Worm (Caenorhabditis elegans) whole organism, L3 larva: ENCODE results near the gene aos-1.

ENCODE experiments used
- R02D3.7 ChIP-seq: fragments of 150-350 bp; optimal IDR thresholded peaks from 2 replicates; lab custom pipeline; 2014; ENCODE audit warnings: missing biosample characterization, missing genetic modification characterization
- aly-2 ChIP-seq: fragments of 150-350 bp; optimal IDR thresholded peaks from 2 replicates; lab custom pipeline; 2014; ENCODE audit warnings: missing biosample characterization, missing genetic modification characterization
- ama-1 ChIP-seq: fragments of 150-350 bp; optimal IDR thresholded peaks from 2 replicates; lab custom pipeline; 2018
- ceh-16 ChIP-seq: sonication (generic microtip); optimal IDR thresholded peaks from 2 replicates; lab custom pipeline; 2017; ENCODE audit warnings: missing biosample characterization, missing genetic modification characterization
- ceh-28 ChIP-seq: fragments of 150-350 bp; optimal IDR thresholded peaks from 2 replicates; lab custom pipeline; 2014; ENCODE audit warnings: missing biosample characterization, missing genetic modification reagents, missing genetic modification characterization
- ceh-9 ChIP-seq: sonication (generic microtip); optimal IDR thresholded peaks from 2 replicates; lab custom pipeline; 2018; ENCODE audit warnings: missing biosample characterization, missing genetic modification characterization
- daf-12 ChIP-seq: fragments of 150-350 bp; optimal IDR thresholded peaks from 2 replicates; lab custom pipeline; 2014; ENCODE audit warnings: missing biosample characterization, missing genetic modification reagents, missing genetic modification characterization
- egl-27 ChIP-seq: sonication (generic microtip); optimal IDR thresholded peaks from 4 replicates; lab custom pipeline; 2017; ENCODE audit warnings: missing biosample characterization, missing genetic modification reagents, missing genetic modification characterization
- egl-5 ChIP-seq: fragments of 150-350 bp; optimal IDR thresholded peaks from 2 replicates; lab custom pipeline; 2017; ENCODE audit warnings: missing biosample characterization, missing genetic modification reagents, missing genetic modification characterization, inconsistent platforms
- elt-1 ChIP-seq: fragments of 150-350 bp; optimal IDR thresholded peaks from 2 replicates; lab custom pipeline; 2014; ENCODE audit warnings: missing biosample characterization, missing genetic modification characterization
- elt-2 ChIP-seq: sonication (generic microtip); optimal IDR thresholded peaks from 2 replicates; lab custom pipeline; 2016; ENCODE audit warnings: missing genetic modification reagents, mild to moderate bottlenecking, missing genetic modification characterization, missing compliant biosample characterization
- eor-1 ChIP-seq, 2 experiments: fragments of 150-350 bp; optimal IDR thresholded peaks; 2 replicates each; lab custom pipeline; 2014 to 2018; ENCODE audit warnings: missing biosample characterization in 2 of 2, missing genetic modification characterization in 2 of 2
- fkh-2 ChIP-seq: fragments of 150-350 bp; optimal IDR thresholded peaks from 2 replicates; lab custom pipeline; 2014; ENCODE audit warnings: missing biosample characterization, missing genetic modification reagents, missing genetic modification characterization
- fos-1 ChIP-seq: fragments of 150-350 bp; optimal IDR thresholded peaks from 2 replicates; lab custom pipeline; 2014; ENCODE audit warnings: missing biosample characterization, missing genetic modification characterization
- hmg-11 ChIP-seq: sonication (generic microtip); optimal IDR thresholded peaks from 2 replicates; lab custom pipeline; 2016; ENCODE audit warnings: missing genetic modification characterization, missing compliant biosample characterization
- jun-1 ChIP-seq: fragments of 150-350 bp; optimal IDR thresholded peaks from 2 replicates; lab custom pipeline; 2014; ENCODE audit warnings: missing biosample characterization, missing genetic modification reagents, missing genetic modification characterization
- lin-15B ChIP-seq: fragments of 150-350 bp; optimal IDR thresholded peaks from 2 replicates; lab custom pipeline; 2014; ENCODE audit warnings: missing biosample characterization, missing genetic modification characterization
- mdl-1 ChIP-seq: fragments of 150-350 bp; optimal IDR thresholded peaks from 2 replicates; lab custom pipeline; 2014; ENCODE audit warnings: missing biosample characterization, missing genetic modification characterization
- nfya-1 ChIP-seq: sonication (generic microtip); optimal IDR thresholded peaks from 2 replicates; lab custom pipeline; 2017; ENCODE audit warnings: missing genetic modification characterization, mild to moderate bottlenecking, missing compliant biosample characterization, antibody characterized with exemption, moderate library complexity; ENCODE audit not compliant: insufficient read depth
- nhr-11 ChIP-seq: fragments of 150-350 bp; optimal IDR thresholded peaks from 2 replicates; lab custom pipeline; 2014; ENCODE audit warnings: missing biosample characterization, missing genetic modification characterization
- nhr-12 ChIP-seq: fragments of 150-350 bp; optimal IDR thresholded peaks from 2 replicates; lab custom pipeline; 2014; ENCODE audit warnings: missing biosample characterization, missing genetic modification characterization
- nhr-23 ChIP-seq: fragments of 150-350 bp; optimal IDR thresholded peaks from 2 replicates; lab custom pipeline; 2014; ENCODE audit warnings: missing biosample characterization, missing genetic modification reagents, missing genetic modification characterization
- nhr-237 ChIP-seq: fragments of 150-350 bp; optimal IDR thresholded peaks from 2 replicates; lab custom pipeline; 2014; ENCODE audit warnings: missing biosample characterization, missing genetic modification characterization
- nhr-25 ChIP-seq: sonication (generic microtip); optimal IDR thresholded peaks from 2 replicates; lab custom pipeline; 2017; ENCODE audit warnings: missing biosample characterization, missing genetic modification characterization
- nhr-76 ChIP-seq: fragments of 150-350 bp; sonication (generic microtip); optimal IDR thresholded peaks from 5 replicates; lab custom pipeline; 2014; ENCODE audit warnings: missing biosample characterization, missing genetic modification characterization
- nhr-77 ChIP-seq: fragments of 150-350 bp; optimal IDR thresholded peaks from 2 replicates; lab custom pipeline; 2014; ENCODE audit warnings: missing biosample characterization, missing genetic modification characterization
- pha-4 ChIP-seq: fragments of 150-350 bp; optimal IDR thresholded peaks from 2 replicates; lab custom pipeline; 2014; ENCODE audit warnings: missing biosample characterization, missing genetic modification reagents, missing genetic modification characterization
- sea-2 ChIP-seq: fragments of 150-350 bp; sonication (generic microtip); optimal IDR thresholded peaks from 4 replicates; lab custom pipeline; 2014; ENCODE audit warnings: missing biosample characterization, missing genetic modification reagents, missing genetic modification characterization
- skn-1 ChIP-seq: fragments of 150-350 bp; optimal IDR thresholded peaks from 2 replicates; lab custom pipeline; 2014; ENCODE audit warnings: missing biosample characterization, missing genetic modification characterization
- snpc-4 ChIP-seq: fragments of 150-350 bp; optimal IDR thresholded peaks from 2 replicates; lab custom pipeline; 2014; ENCODE audit warnings: missing biosample characterization, missing genetic modification characterization
- tbx-2 ChIP-seq: sonication (generic microtip); optimal IDR thresholded peaks from 2 replicates; lab custom pipeline; 2016; ENCODE audit warnings: mild to moderate bottlenecking, missing genetic modification characterization, missing compliant biosample characterization
- zag-1 ChIP-seq: fragments of 150-350 bp; optimal IDR thresholded peaks from 2 replicates; lab custom pipeline; 2014; ENCODE audit warnings: missing biosample characterization, missing genetic modification characterization
- ztf-11 ChIP-seq: fragments of 150-350 bp; optimal IDR thresholded peaks from 2 replicates; lab custom pipeline; 2014; ENCODE audit warnings: missing biosample characterization, missing genetic modification characterization
- ztf-4 ChIP-seq: fragments of 150-350 bp; optimal IDR thresholded peaks from 2 replicates; lab custom pipeline; 2014; ENCODE audit warnings: missing biosample characterization, missing genetic modification characterization

Gene aos-1

ce11 chrV:10134077-10134693 lies 4.1 kb upstream of the aos-1 start, which contains the start of the genes C08B6.18, wdr-20 and C08B6.8:
Gene C08B6.18 (minus strand): TSS chrV:10134127.
Gene wdr-20 (minus strand): TSS chrV:10134158.
Gene C08B6.8 (plus strand): TSS chrV:10134643.
- TF ChIP-seq egl-27 (tag; lab: Kevin White, UChicago) (no peak), nhr-11 (tag; lab: Kevin White, UChicago) (no peak), ztf-11 (tag; lab: Kevin White, UChicago) (no peak), sea-2 (GFP tag; lab: Kevin White, UChicago) (no peak), aly-2 (tag; lab: Kevin White, UChicago) (no peak), eor-1 (tag; optimal IDR thresholded peaks at IDR 0.05; lab: Kevin White, UChicago) (no peak), mdl-1 (tag; lab: Kevin White, UChicago) (no peak), ceh-16 (no peak), lin-15B (peak; percentile 84), ceh-9 (tag; lab: Kevin White, UChicago) (no peak), ceh-28 (tag; lab: Kevin White, UChicago) (no peak), nhr-237 (tag; lab: Kevin White, UChicago) (no peak), skn-1 (tag; lab: Kevin White, UChicago) (no peak), ztf-4 (no peak), nhr-25 (tag; lab: Kevin White, UChicago) (peak; percentile 17), fkh-2 (tag; lab: Kevin White, UChicago) (no peak), nhr-76 (tag; lab: Kevin White, UChicago) (no peak), nhr-12 (tag; lab: Kevin White, UChicago) (no peak), daf-12 (tag; lab: Kevin White, UChicago) (no peak), pha-4 (tag; lab: Kevin White, UChicago) (peak; percentile 50), fos-1 (tag; lab: Kevin White, UChicago) (no peak), jun-1 (tag; lab: Kevin White, UChicago) (no peak), nfya-1 (peak; percentile 52), snpc-4 (tag; lab: Kevin White, UChicago) (peak; percentile 75), zag-1 (tag; lab: Kevin White, UChicago) (no peak)

- no peak for TF ChIP-seq tbx-2 (tag; lab: Kevin White, UChicago)
- TF ChIP-seq nhr-23 (tag; lab: Kevin White, UChicago) = peak; percentile 23
- TF ChIP-seq, all 47 proteins: peak for 1
These were observed 3.2 kb upstream of the aos-1 start for ce11 chrV:10133277-10133676.

ce11 chrV:10124799-10125548 lies 5.1 kb downstream of the aos-1 start, which contains the start of gene C08B6.10:
Gene C08B6.10 (plus strand): TSS chrV:10125498.
- peak; percentile 68 for TF ChIP-seq elt-2 (tag; lab: Kevin White, UChicago)
- no peak for TF ChIP-seq ztf-4

ce11 chrV:10123324-10123723 lies 6.8 kb downstream of the aos-1 start, which contains the start of gene C08B6.6:
Gene C08B6.6 (plus strand): TSS chrV:10123624.
- no peak for TF ChIP-seq hmg-11
- TF ChIP-seq ama-1 (lab: Kevin White, UChicago) = no peak
- no peak for TF ChIP-seq nfya-1
- TF ChIP-seq nhr-77 (tag; lab: Kevin White, UChicago) = no peak

- TF ChIP-seq elt-1 (no peak), nhr-23 (tag; lab: Kevin White, UChicago) (no peak), hmg-11 (no peak)
These were observed 7.4 kb downstream of the aos-1 start, which contains the start of gene srxa-19 for ce11 chrV:10122670-10123069. Gene srxa-19 (minus strand): TSS chrV:10122770.

ce11 chrV:10120898-10121297 lies 9.2 kb downstream of the aos-1 start, which contains the start of gene srxa-18:
Gene srxa-18 (minus strand): TSS chrV:10120997.
- TF ChIP-seq nhr-76 (tag; lab: Kevin White, UChicago) = no peak
- TF ChIP-seq ztf-11 (tag; lab: Kevin White, UChicago) = no peak
- TF ChIP-seq egl-5 = no peak
- no peak for TF ChIP-seq R02D3.7 (tag; lab: Kevin White, UChicago)
- no peak for TF ChIP-seq daf-12 (tag; lab: Kevin White, UChicago)
- TF ChIP-seq tbx-2 (tag; lab: Kevin White, UChicago) = no peak
- no peak for TF ChIP-seq ceh-9 (tag; lab: Kevin White, UChicago)
- TF ChIP-seq egl-27 (tag; lab: Kevin White, UChicago) = no peak
- TF ChIP-seq fos-1 (tag; lab: Kevin White, UChicago) = no peak
